Worm (Caenorhabditis elegans) whole organism, L2 larva: ENCODE data around the gene F07C6.4.

Experiments used
- F13H6.1 ChIP-seq: sonication (generic microtip); optimal IDR thresholded peaks from 2 replicates; lab custom pipeline; 2016; ENCODE audit warnings: missing genetic modification characterization, missing compliant biosample characterization
- aly-2 ChIP-seq: fragments of 150-350 bp; optimal IDR thresholded peaks from 2 replicates; lab custom pipeline; 2014; ENCODE audit warnings: missing biosample characterization, missing genetic modification characterization
- ama-1 ChIP-seq: fragments of 150-350 bp; optimal IDR thresholded peaks from 2 replicates; lab custom pipeline; 2018; ENCODE audit warnings: inconsistent platforms
- blmp-1 ChIP-seq: sonication (generic microtip); optimal IDR thresholded peaks from 2 replicates; lab custom pipeline; 2017; ENCODE audit warnings: missing genetic modification characterization, mild to moderate bottlenecking, missing compliant biosample characterization, antibody characterized with exemption, moderate library complexity; ENCODE audit not compliant: insufficient read depth
- ceh-16 ChIP-seq: fragments of 150-350 bp; optimal IDR thresholded peaks from 2 replicates; lab custom pipeline; 2014; ENCODE audit warnings: missing biosample characterization, missing genetic modification characterization
- fos-1 ChIP-seq: fragments of 150-350 bp; optimal IDR thresholded peaks from 2 replicates; lab custom pipeline; 2014; ENCODE audit warnings: missing biosample characterization, missing genetic modification characterization
- lsy-2 ChIP-seq, 2 experiments: fragments of 150-350 bp in 1 of 2; sonication (generic microtip) in 1 of 2; optimal IDR thresholded peaks; 2 replicates each; lab custom pipeline; 2014 to 2017; ENCODE audit warnings: missing biosample characterization in 2 of 2, missing genetic modification characterization in 2 of 2
- nhr-11 ChIP-seq: fragments of 150-350 bp; optimal IDR thresholded peaks from 2 replicates; lab custom pipeline; 2014; ENCODE audit warnings: missing biosample characterization, missing genetic modification characterization
- nhr-237 ChIP-seq: fragments of 150-350 bp; optimal IDR thresholded peaks from 2 replicates; lab custom pipeline; 2014; ENCODE audit warnings: missing biosample characterization, missing genetic modification characterization
- skn-1 ChIP-seq: sonication (generic microtip); optimal IDR thresholded peaks from 2 replicates; lab custom pipeline; 2017; ENCODE audit warnings: missing biosample characterization, missing genetic modification characterization
- snpc-4 ChIP-seq: fragments of 150-350 bp; optimal IDR thresholded peaks from 2 replicates; lab custom pipeline; 2014; ENCODE audit warnings: missing biosample characterization, missing genetic modification characterization
- unc-62 ChIP-seq: fragments of 150-350 bp; optimal IDR thresholded peaks from 2 replicates; lab custom pipeline; 2014; ENCODE audit warnings: missing biosample characterization, missing genetic modification reagents, missing genetic modification characterization

- TF ChIP-seq nhr-11 (tag; lab: Kevin White, UChicago) (no peak), ceh-16 (no peak), unc-62 (GFP tag; lab: Kevin White, UChicago) (no peak), skn-1 (no peak), snpc-4 (tag; lab: Kevin White, UChicago) (no peak), F13H6.1 (tag; lab: Kevin White, UChicago) (no peak), lsy-2 (tag; optimal IDR thresholded peaks at IDR 0.05; lab: Kevin White, UChicago) (no peak), fos-1 (tag; lab: Kevin White, UChicago) (no peak), nhr-237 (no peak), aly-2 (tag; lab: Kevin White, UChicago) (no peak), ama-1 (lab: Kevin White, UChicago) (no peak), blmp-1 (no peak)
Observed at ce11 chrIV:12869383-12869782, 63.7 kb downstream of the F07C6.4 start.
